Worm (Caenorhabditis elegans) whole organism, L2 larva: ENCODE measurements around the gene F44G4.3.

Source experiments
- Y55F3AM.14 ChIP-seq: fragments of 200-800 bp; sonication (Bioruptor generic); optimal IDR thresholded peaks from 2 replicates; lab custom pipeline; 2018; ENCODE audit warnings: mild to moderate bottlenecking, missing genetic modification characterization, missing compliant biosample characterization
- ZK546.5 ChIP-seq: sonication (generic microtip); optimal IDR thresholded peaks from 2 replicates; lab custom pipeline; 2017; ENCODE audit warnings: missing biosample characterization, missing genetic modification characterization
- alr-1 ChIP-seq: fragments of 150-350 bp; optimal IDR thresholded peaks from 2 replicates; lab custom pipeline; 2014; ENCODE audit warnings: missing biosample characterization, missing genetic modification characterization
- aly-2 ChIP-seq: fragments of 150-350 bp; optimal IDR thresholded peaks from 2 replicates; lab custom pipeline; 2014; ENCODE audit warnings: missing biosample characterization, missing genetic modification characterization
- blmp-1 ChIP-seq: sonication (generic microtip); optimal IDR thresholded peaks from 2 replicates; lab custom pipeline; 2017; ENCODE audit warnings: missing genetic modification characterization, mild to moderate bottlenecking, missing compliant biosample characterization, antibody characterized with exemption, moderate library complexity; ENCODE audit not compliant: insufficient read depth
- ceh-16 ChIP-seq: fragments of 150-350 bp; optimal IDR thresholded peaks from 2 replicates; lab custom pipeline; 2014; ENCODE audit warnings: missing biosample characterization, missing genetic modification characterization
- ceh-82 ChIP-seq: fragments of 150-350 bp; optimal IDR thresholded peaks from 2 replicates; lab custom pipeline; 2014; ENCODE audit warnings: missing biosample characterization, missing genetic modification characterization
- crh-2 ChIP-seq: sonication (generic microtip); optimal IDR thresholded peaks from 2 replicates; lab custom pipeline; 2017; ENCODE audit warnings: missing biosample characterization, missing genetic modification characterization
- dmd-4 ChIP-seq: sonication (generic microtip); optimal IDR thresholded peaks from 2 replicates; lab custom pipeline; 2017; ENCODE audit warnings: missing biosample characterization, missing genetic modification characterization
- elt-1 ChIP-seq: fragments of 150-350 bp; optimal IDR thresholded peaks from 2 replicates; lab custom pipeline; 2014; ENCODE audit warnings: missing biosample characterization, missing genetic modification characterization
- elt-3 ChIP-seq: sonication (generic microtip); optimal IDR thresholded peaks from 2 replicates; lab custom pipeline; 2017; ENCODE audit warnings: missing biosample characterization, missing genetic modification characterization
- gmeb-1 ChIP-seq: fragments of 150-350 bp; optimal IDR thresholded peaks from 2 replicates; lab custom pipeline; 2014; ENCODE audit warnings: missing biosample characterization, missing genetic modification characterization
- lin-11 ChIP-seq: fragments of 150-350 bp; sonication (generic microtip); optimal IDR thresholded peaks from 2 replicates; lab custom pipeline; 2014; ENCODE audit warnings: missing biosample characterization, missing genetic modification characterization, inconsistent platforms, mixed read lengths
- lin-39 ChIP-seq: fragments of 150-350 bp; optimal IDR thresholded peaks from 2 replicates; lab custom pipeline; 2014; ENCODE audit warnings: missing biosample characterization, missing genetic modification reagents, missing genetic modification characterization
- lsy-2 ChIP-seq, 2 experiments: fragments of 150-350 bp in 1 of 2; sonication (generic microtip) in 1 of 2; optimal IDR thresholded peaks; 2 replicates each; lab custom pipeline; 2014 to 2017; ENCODE audit warnings: missing biosample characterization in 2 of 2, missing genetic modification characterization in 2 of 2
- nhr-10 ChIP-seq: sonication (generic microtip); optimal IDR thresholded peaks from 2 replicates; lab custom pipeline; 2017; ENCODE audit warnings: missing biosample characterization, missing genetic modification characterization
- nhr-11 ChIP-seq: fragments of 150-350 bp; optimal IDR thresholded peaks from 2 replicates; lab custom pipeline; 2014; ENCODE audit warnings: missing biosample characterization, missing genetic modification characterization
- nhr-12 ChIP-seq: fragments of 150-350 bp; optimal IDR thresholded peaks from 2 replicates; lab custom pipeline; 2014; ENCODE audit warnings: missing biosample characterization, missing genetic modification characterization
- nhr-129 ChIP-seq: fragments of 150-350 bp; optimal IDR thresholded peaks from 2 replicates; lab custom pipeline; 2014; ENCODE audit warnings: missing biosample characterization, missing genetic modification characterization
- nhr-21 ChIP-seq: fragments of 150-350 bp; optimal IDR thresholded peaks from 2 replicates; lab custom pipeline; 2014; ENCODE audit warnings: missing biosample characterization, missing genetic modification characterization
- sem-4 ChIP-seq: fragments of 150-350 bp; optimal IDR thresholded peaks from 2 replicates; lab custom pipeline; 2014; ENCODE audit warnings: missing biosample characterization, missing genetic modification reagents, missing genetic modification characterization
- skn-1 ChIP-seq: sonication (generic microtip); optimal IDR thresholded peaks from 2 replicates; lab custom pipeline; 2017; ENCODE audit warnings: missing biosample characterization, missing genetic modification characterization
- sma-3 ChIP-seq: sonication (generic microtip); optimal IDR thresholded peaks from 2 replicates; lab custom pipeline; 2016; ENCODE audit warnings: missing genetic modification reagents, missing genetic modification characterization, missing compliant biosample characterization
- sma-9 ChIP-seq, 2 experiments: fragments of 150-350 bp in 1 of 2; sonication (generic microtip) in 1 of 2; optimal IDR thresholded peaks; 2 replicates each; lab custom pipeline; 2014 to 2016; ENCODE audit warnings: missing genetic modification characterization in 2 of 2, mild to moderate bottlenecking in 1 of 2, missing biosample characterization in 1 of 2, missing compliant biosample characterization in 1 of 2, missing genetic modification reagents in 1 of 2, moderate library complexity in 1 of 2
- snpc-4 ChIP-seq: fragments of 150-350 bp; optimal IDR thresholded peaks from 2 replicates; lab custom pipeline; 2014; ENCODE audit warnings: missing biosample characterization, missing genetic modification characterization
- unc-39 ChIP-seq: fragments of 150-350 bp; optimal IDR thresholded peaks from 2 replicates; lab custom pipeline; 2014; ENCODE audit warnings: missing biosample characterization, missing genetic modification characterization
- unc-55 ChIP-seq: fragments of 150-350 bp; sonication (generic microtip); optimal IDR thresholded peaks from 3 replicates; lab custom pipeline; 2014; ENCODE audit warnings: missing biosample characterization, missing genetic modification reagents, missing genetic modification characterization
- unc-62 ChIP-seq: fragments of 150-350 bp; optimal IDR thresholded peaks from 2 replicates; lab custom pipeline; 2014; ENCODE audit warnings: missing biosample characterization, missing genetic modification reagents, missing genetic modification characterization
- ztf-11 ChIP-seq: sonication (generic microtip); optimal IDR thresholded peaks from 2 replicates; lab custom pipeline; 2017; ENCODE audit warnings: missing biosample characterization, missing genetic modification characterization

F44G4.3 gene

ce11 chrII:9010708-9011107, 13.2 kb upstream of the F44G4.3 start:
- no peak for TF ChIP-seq unc-39
- peak; percentile 23 for TF ChIP-seq nhr-129
- TF ChIP-seq nhr-21 (tag; lab: Kevin White, UChicago): no peak
- TF ChIP-seq unc-55: peak; percentile 71
- TF ChIP-seq sma-3 (GFP tag; lab: Kevin White, UChicago): no peak

- TF ChIP-seq lsy-2 (tag; optimal IDR thresholded peaks at IDR 0.05; lab: Kevin White, UChicago) (peak in 1 of 2 experiments; percentile 12), gmeb-1 (tag; lab: Kevin White, UChicago) (no peak), blmp-1 (tag; lab: Kevin White, UChicago) (no peak), sma-9 (GFP tag; optimal IDR thresholded peaks at IDR 0.05; lab: Kevin White, UChicago) (no peak), sma-9 (tag; optimal IDR thresholded peaks at IDR 0.05; lab: Kevin White, UChicago) (no peak), Y55F3AM.14 (GFP tag; lab: Kevin White, UChicago) (peak; percentile 4), nhr-21 (tag; lab: Kevin White, UChicago) (peak; percentile 41)
Measured at ce11 chrII:9009976-9010702, 12.7 kb upstream of the F44G4.3 start.

ce11 chrII:9007741-9008140, 10.3 kb upstream of the F44G4.3 start:
- TF ChIP-seq snpc-4 (no peak), lin-11 (tag; lab: Kevin White, UChicago) (no peak), unc-39 (no peak), unc-55 (no peak), nhr-12 (no peak)

ce11 chrII:9005067-9005466, 7.6 kb upstream of the F44G4.3 start, which contains the start of gene F44G4.7:
F44G4.7 (minus strand) TSS chrII:9005167.
- no peak for TF ChIP-seq nhr-11 (tag; lab: Kevin White, UChicago)

ce11 chrII:9001743-9002222, 4.3 kb upstream of the F44G4.3 start, which contains the start of gene F44G4.6:
F44G4.6 (minus strand) TSS chrII:9001793.
- TF ChIP-seq skn-1 (tag; lab: Kevin White, UChicago) (no peak), ZK546.5 (tag; lab: Kevin White, UChicago) (no peak), elt-1 (tag; lab: Kevin White, UChicago) (no peak), sem-4 (tag; lab: Kevin White, UChicago) (no peak), lin-11 (tag; lab: Kevin White, UChicago) (no peak), ceh-16 (no peak), sma-9 (GFP tag; optimal IDR thresholded peaks at IDR 0.05; lab: Kevin White, UChicago) (no peak), sma-9 (tag; optimal IDR thresholded peaks at IDR 0.05; lab: Kevin White, UChicago) (no peak), nhr-129 (no peak), nhr-11 (tag; lab: Kevin White, UChicago) (no peak), sma-3 (GFP tag; lab: Kevin White, UChicago) (no peak), aly-2 (tag; lab: Kevin White, UChicago) (no peak), alr-1 (tag; lab: Kevin White, UChicago) (no peak), ztf-11 (tag; lab: Kevin White, UChicago) (no peak), lin-39 (tag; lab: Kevin White, UChicago) (no peak), unc-62 (GFP tag; lab: Kevin White, UChicago) (no peak), elt-3 (no peak), nhr-10 (no peak), ceh-82 (tag; lab: Kevin White, UChicago) (no peak), crh-2 (no peak)

- TF ChIP-seq elt-1 (tag; lab: Kevin White, UChicago) (no peak), unc-39 (no peak)
- TF ChIP-seq, all 48 proteins: peak for 0
Measured at ce11 chrII:9000331-9000730, 2.9 kb upstream of the F44G4.3 start, which contains the start of gene F44G4.5. F44G4.5 (minus strand) TSS chrII:9000431.

- TF ChIP-seq dmd-4: no peak
Measured at ce11 chrII:8996064-8996463, 1.4 kb downstream of the F44G4.3 start, which contains the start of gene ndub-2. ndub-2 (plus strand) TSS chrII:8996364.
